Worm (Caenorhabditis elegans): ENCODE measurements around the gene F35H12.5.

DNA sequence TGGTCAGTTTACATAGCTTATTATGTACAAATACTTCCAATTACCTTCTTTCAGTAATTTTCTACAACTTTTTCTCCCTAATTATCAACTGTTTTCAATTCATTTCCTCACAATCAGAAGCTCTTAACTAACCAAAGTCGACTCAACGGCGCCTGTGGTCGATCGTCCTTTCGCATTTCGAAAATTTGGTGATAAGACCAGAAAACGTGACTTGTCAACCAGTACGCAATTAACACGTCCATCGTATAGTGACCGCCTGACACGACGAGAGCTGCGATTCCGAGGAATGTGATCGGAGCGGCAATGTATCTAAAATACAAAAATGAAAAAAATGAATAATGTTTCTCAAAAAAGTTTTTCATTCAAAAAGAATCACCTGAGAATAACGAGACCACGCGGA, 27.5 kb downstream of the F35H12.5 start:
- TF ChIP-seq snpc-1.1 (tag; optimal IDR thresholded peaks at IDR 0.05; ENCODE audit: insufficient read depth): no peak
- TF ChIP-seq egl-44 (GFP tag; IDR thresholded peaks at IDR 0.05): 0 out of 2 replicates have a peak, but pooled peaks have one; percentile 24
- TF ChIP-seq nfya-1 (tag; optimal IDR thresholded peaks at IDR 0.05; ENCODE audit: borderline replicate concordance, insufficient read depth): no peak
- TF ChIP-seq F49E8.2 (tag; optimal IDR thresholded peaks at IDR 0.05; ENCODE audit: insufficient read depth): no peak
- TF ChIP-seq lir-1 (GFP tag; conservative IDR thresholded peaks at IDR 0.05): no peak
